Fruit fly (Drosophila melanogaster): Measurements from ENCODE around the gene Iml1.
A peak's percentile ranks its signal among the peaks of the same experiment; 100 is the strongest.

The Iml1 gene

DNA sequence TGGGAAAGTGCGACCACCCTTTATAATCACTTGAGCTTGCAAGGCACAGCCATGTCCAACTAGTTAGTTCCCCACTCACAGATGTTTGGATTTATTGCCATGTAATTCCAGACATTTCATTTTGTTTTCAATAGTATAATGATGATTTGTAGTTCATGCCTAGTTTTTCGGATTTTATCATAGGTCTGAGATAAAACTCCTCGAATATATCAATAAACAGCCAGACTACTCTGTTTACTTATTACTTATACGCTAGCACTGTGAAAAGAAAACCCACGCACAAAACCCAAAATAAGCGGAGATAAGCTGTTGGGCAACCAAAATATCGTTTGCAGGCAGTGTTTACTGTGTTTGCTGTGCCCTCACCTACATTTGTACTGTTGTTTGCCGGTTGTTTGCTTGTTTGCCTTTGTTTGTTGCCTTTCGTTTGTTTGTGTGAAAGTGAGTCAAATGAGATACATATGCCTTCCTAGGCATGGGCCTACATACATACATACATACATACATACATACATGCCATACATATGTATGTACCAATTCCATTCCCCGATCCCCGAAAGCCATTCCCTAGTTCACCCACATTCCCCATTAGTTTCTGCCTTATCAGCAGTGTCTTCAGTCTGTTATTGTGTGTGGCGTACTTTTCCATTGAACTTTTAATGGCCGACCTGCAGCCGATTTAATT is 45.5 kb upstream of the Iml1 start (continued):
- TF ChIP-seq unc-4 (GFP tag; IDR thresholded peaks at IDR 0.05; ENCODE audit: partially characterized antibody) (no peak), CG11504 (tag; optimal IDR thresholded peaks at IDR 0.05) (peak; percentile 74), abd-A (tag; optimal IDR thresholded peaks at IDR 0.05) (peak; percentile 79), CG10959 (GFP tag; IDR thresholded peaks at IDR 0.05) (peak; percentile 45; the same call in 1 of the 2 replicates), CG8765 (GFP tag; IDR thresholded peaks at IDR 0.05) (no peak), CG9215 (GFP tag; IDR thresholded peaks at IDR 0.05) (no peak), Gug (GFP tag; IDR thresholded peaks at IDR 0.05) (peak; percentile 41; the same call in 1 of the 4 replicates), CG10543 (GFP tag; optimal IDR thresholded peaks at IDR 0.05) (peak; percentile 48), CG7357 (GFP tag; IDR thresholded peaks at IDR 0.05) (no peak), luna (GFP tag; optimal IDR thresholded peaks at IDR 0.05) (no peak), CG31224 (GFP tag; IDR thresholded peaks at IDR 0.05) (no peak), CG11560 (tag; IDR thresholded peaks at IDR 0.05) (no peak), CG12659 (GFP tag; optimal IDR thresholded peaks at IDR 0.05) (peak; percentile 44), Myb (GFP tag; optimal IDR thresholded peaks at IDR 0.05) (peak; percentile 39), Dad (GFP tag; optimal IDR thresholded peaks at IDR 0.05) (no peak), CG32532 (GFP tag; IDR thresholded peaks at IDR 0.05) (no peak), so (GFP tag; IDR thresholded peaks at IDR 0.05) (0 out of 3 replicates have a peak, but pooled peaks have one; percentile 49), CG3281 (GFP tag; optimal IDR thresholded peaks at IDR 0.05) (peak; percentile 52), gt (GFP tag; IDR thresholded peaks at IDR 0.05) (no peak), CG10274 (GFP tag; optimal IDR thresholded peaks at IDR 0.05) (peak; percentile 35), Usf (GFP tag; optimal IDR thresholded peaks at IDR 0.05) (peak; percentile 41), Side (GFP tag; optimal IDR thresholded peaks at IDR 0.05) (peak; percentile 67), CG13296 (GFP tag; optimal IDR thresholded peaks at IDR 0.05) (peak; percentile 65), Atf-2 (GFP tag; optimal IDR thresholded peaks at IDR 0.05) (peak; percentile 52), Nf-YC (tag; optimal IDR thresholded peaks at IDR 0.05) (no peak), slbo (GFP tag; IDR thresholded peaks at IDR 0.05) (peak; percentile 12; the same call in 1 of the 2 replicates), gfzf (GFP tag; optimal IDR thresholded peaks at IDR 0.05) (no peak), sens (GFP tag) (peak; percentile 98), HHEX (GFP tag; optimal IDR thresholded peaks at IDR 0.05) (peak; percentile 62), CG14050 (GFP tag; IDR thresholded peaks at IDR 0.05) (peak; percentile 17; the same call in 1 of the 3 replicates), Xbp1 (GFP tag; optimal IDR thresholded peaks at IDR 0.05) (peak; percentile 40), Sry-β (GFP tag; optimal IDR thresholded peaks at IDR 0.05) (peak; percentile 57), CG8924 (tag; optimal IDR thresholded peaks at IDR 0.05) (peak; percentile 78), zf30C (GFP tag; optimal IDR thresholded peaks at IDR 0.05) (no peak), ewg (GFP tag; optimal IDR thresholded peaks at IDR 0.05) (peak; percentile 41), Med (GFP tag) (peak; percentile 86), bab2 (GFP tag; optimal IDR thresholded peaks at IDR 0.05) (peak; percentile 81), CG7556 (GFP tag; optimal IDR thresholded peaks at IDR 0.05) (peak; percentile 72), HLH3B (GFP tag; IDR thresholded peaks at IDR 0.05) (peak; percentile 59), Scr (GFP tag; IDR thresholded peaks at IDR 0.05; ENCODE audit: partially characterized antibody) (no peak), CG11723 (GFP tag; optimal IDR thresholded peaks at IDR 0.05) (peak; percentile 54), CG34376 (GFP tag; optimal IDR thresholded peaks at IDR 0.05) (peak; percentile 56), h (optimal IDR thresholded peaks at IDR 0.05) (no peak), CG4404 (GFP tag; IDR thresholded peaks at IDR 0.05) (peak; percentile 18; the same call in 1 of the 2 replicates), C15 (GFP tag; IDR thresholded peaks at IDR 0.05) (no peak), Hr51 (GFP tag; optimal IDR thresholded peaks at IDR 0.05) (peak in 1 of 2 experiments; percentile 67), CG10321 (GFP tag; IDR thresholded peaks at IDR 0.05) (no peak), MBD-R2 (GFP tag; IDR thresholded peaks at IDR 0.05) (peak; percentile 19; the same call in 1 of the 2 replicates), twi (tag; optimal IDR thresholded peaks at IDR 0.05) (peak; percentile 75), dm (GFP tag; optimal IDR thresholded peaks at IDR 0.05) (peak; percentile 5)

Measured in whole organism, embryonic.